Worm (Caenorhabditis elegans) whole organism, L4 larva: ENCODE data around the gene T10B10.4.

Source experiments
- fkh-10 ChIP-seq: fragments of 150-350 bp; optimal IDR thresholded peaks from 2 replicates; lab custom pipeline; 2014; ENCODE audit warnings: missing biosample characterization, missing genetic modification reagents, missing genetic modification characterization
- unc-62 ChIP-seq, 3 experiments: fragments of 150-350 bp in 1 of 3; sonication (generic microtip); optimal IDR thresholded peaks in 2 of 3; peaks in 1 of 3; 1 replicate in 1 of 3; 2 replicates in 2 of 3; lab custom pipeline; 2014 to 2017; ENCODE audit warnings: missing biosample characterization in 3 of 3, missing genetic modification characterization in 3 of 3, missing genetic modification reagents in 3 of 3, missing genotype in 1 of 3

- TF ChIP-seq fkh-10 (no peak), unc-62 (GFP tag; optimal IDR thresholded peaks at IDR 0.05 in 1 of 2; lab: Kevin White, UChicago) (no peak), unc-62 (tag; optimal IDR thresholded peaks at IDR 0.05; lab: Kevin White, UChicago) (no peak)
These were observed 30.6 kb upstream of the T10B10.4 start for ce11 chrX:15159362-15159761.
